Fruit fly (Drosophila melanogaster) ovary, adult (tissue): ENCODE results near the gene CG13771.
A peak's percentile ranks its signal among the peaks of the same experiment; 100 is the strongest.

Experiments used
- CG17801 ChIP-seq: fragments of 200-800 bp; optimal IDR thresholded peaks from 2 replicates; lab custom pipeline; 2019; ENCODE audit warnings: missing biosample characterization, mild to moderate bottlenecking, missing genetic modification characterization, moderate library complexity; ENCODE audit not compliant: partially characterized antibody

CG13771 gene

DNA sequence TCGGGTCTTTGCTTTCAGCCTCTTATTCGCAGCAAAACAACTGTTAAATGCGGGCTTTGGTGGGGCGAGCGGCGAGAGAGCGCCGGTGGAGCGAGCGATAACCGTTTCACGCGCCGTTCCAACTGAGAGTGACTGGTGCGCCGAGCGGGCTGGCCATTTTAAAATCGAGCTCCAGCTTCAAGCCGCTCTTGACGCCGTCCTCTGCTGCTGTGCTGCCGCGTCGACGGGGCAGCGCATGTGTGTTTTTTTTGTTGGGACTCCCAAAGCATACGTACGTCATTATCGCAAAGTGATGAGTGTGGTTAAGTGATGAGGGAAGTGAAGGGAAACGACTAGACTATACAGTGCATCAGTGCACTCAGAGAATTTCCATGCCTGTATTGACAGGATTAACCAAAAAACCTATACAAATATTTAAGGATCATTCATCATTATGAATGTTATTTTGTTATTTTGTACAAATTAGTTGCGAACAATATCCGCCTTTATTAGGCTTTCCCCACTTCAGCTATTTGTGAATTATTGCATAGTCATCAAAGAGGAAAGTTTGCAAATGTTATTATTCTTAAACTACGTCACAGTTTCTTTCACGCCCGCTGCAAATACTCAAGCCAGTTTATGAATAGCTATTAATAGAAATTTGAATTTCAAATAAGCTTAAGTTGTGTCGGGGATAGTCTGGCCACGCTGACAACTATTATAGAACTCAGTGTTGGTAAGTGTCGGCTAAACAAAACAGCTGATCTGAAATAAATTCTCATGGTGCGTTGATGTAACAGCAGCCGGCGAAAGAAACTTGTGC lies 10.0 kb upstream of the CG13771 start, which contains the start of gene Spn27A:
Gene Spn27A (minus strand): TSS at position 137 of the 802 bp plus-strand sequence.
- peak; percentile 76 for TF ChIP-seq CG17801 (GFP tag; lab: Kevin White, UChicago)

DNA sequence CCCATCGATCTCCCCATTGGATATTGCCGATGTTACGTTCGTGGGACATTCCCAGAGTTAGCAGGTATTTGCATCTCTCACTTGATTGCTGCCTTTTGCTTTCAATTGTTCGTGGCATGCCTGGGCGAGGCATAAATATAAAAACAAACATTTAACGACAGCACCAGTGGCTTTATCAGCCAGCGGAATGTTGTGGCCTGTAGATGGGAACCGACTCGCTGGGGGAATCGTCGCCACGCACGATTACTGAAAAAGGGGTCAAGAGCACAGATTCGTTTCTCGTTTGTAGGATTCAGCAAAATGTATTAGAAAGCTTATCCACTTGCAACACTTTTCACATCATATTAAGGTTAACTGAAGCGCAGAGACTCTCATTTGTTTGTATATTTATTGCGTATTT lies 8.0 kb upstream of the CG13771 start:
- TF ChIP-seq CG17801 (GFP tag; lab: Kevin White, UChicago) = no peak

DNA sequence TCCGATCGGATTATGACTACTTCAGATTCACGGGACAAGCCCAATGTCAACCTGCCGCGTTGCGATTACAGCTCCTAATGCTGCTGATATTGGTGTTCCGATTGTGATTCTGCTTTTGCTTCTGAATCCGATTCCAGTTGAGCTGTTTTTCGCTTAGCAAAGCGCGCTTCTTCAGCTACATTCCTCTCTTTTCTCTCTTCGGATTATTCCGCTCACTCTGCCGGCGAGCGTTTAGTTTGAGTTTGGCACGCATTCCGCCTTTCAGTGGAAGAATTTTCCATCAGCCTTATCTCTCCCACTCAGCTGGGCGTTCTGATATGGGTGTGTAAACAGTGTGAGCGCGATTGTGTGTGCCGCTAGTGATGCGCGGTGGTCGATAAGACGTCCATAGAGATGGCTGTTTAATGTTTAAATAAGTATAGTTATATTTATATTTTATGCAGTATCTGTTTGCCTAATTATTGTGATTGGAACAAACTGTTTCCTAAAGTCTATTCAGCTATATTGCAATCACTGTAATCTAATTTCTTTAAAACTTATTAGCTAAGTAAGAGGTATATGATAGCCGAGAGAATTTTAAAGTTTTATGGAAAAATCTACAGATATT lies 4.4 kb upstream of the CG13771 start, which contains the start of gene Galt:
Gene Galt (minus strand): TSS at position 315 of the 607 bp plus-strand sequence.
- TF ChIP-seq CG17801 (GFP tag; lab: Kevin White, UChicago) = peak; percentile 39

DNA sequence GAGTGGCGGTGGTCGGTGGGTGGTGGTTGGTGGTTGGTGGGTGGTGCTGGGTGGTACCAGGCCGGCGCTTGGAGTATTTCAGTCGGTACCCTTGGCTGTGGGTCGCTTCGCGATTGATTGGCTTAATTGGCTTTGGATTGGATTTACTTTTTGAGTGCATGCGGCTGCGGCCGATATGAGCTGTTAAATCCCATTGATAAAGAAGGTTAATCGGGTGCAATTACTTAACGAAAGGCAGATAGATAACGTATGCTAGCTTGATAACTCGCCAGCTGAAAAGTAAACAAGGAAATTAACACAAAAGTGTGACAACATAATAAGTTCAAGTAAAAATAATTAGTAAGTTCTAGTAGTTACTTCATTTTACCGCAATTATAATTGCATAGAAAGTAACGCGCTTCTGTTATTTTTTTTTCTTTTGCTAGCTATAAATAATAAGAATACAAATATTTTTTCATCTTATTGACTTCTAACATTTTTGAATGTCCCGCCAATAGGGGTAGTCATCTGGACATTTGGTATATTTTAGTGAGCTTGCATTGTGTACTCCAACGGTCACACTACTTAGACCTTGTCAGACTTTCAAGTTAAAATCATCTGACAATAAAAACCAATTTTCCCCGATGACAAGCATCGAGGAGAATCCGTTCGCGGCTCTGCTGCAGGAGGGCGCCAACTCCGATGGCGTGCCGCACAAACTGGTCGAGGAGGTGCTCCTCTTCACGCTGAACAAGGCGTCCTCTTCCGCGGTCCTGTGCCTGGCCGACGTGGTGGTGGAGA lies 5.3 kb downstream of the CG13771 start, which contains the start of the genes CG31636 and Ube4A:
Gene CG31636 (minus strand): TSS at position 184 of the 780 bp plus-strand sequence.
Gene Ube4A (plus strand): TSS at position 549 of the 780 bp plus-strand sequence.
- no peak for TF ChIP-seq CG17801 (GFP tag; lab: Kevin White, UChicago)

DNA sequence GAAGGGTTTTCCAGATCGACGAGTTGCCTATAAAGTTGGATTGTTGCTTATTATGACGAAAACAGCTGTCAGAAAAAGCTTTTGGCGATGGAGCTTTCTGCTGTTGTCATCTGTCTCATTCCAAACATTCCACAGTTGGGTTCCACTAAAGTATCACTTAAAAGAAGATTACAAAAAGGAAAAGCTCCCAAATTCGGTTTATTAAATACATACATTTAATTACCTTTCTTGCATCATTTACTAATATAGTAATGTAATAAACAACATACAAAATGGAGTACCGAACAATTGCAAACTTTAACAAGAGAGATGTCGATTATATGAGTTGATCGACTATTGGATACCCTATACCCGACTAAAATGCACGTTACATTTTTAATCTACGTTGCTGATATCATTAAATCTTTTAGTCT lies 7.1 kb downstream of the CG13771 start, which contains the start of gene CG31633:
Gene CG31633 (minus strand): TSS at position 58 of the 413 bp plus-strand sequence.
- TF ChIP-seq CG17801 (GFP tag; lab: Kevin White, UChicago) = no peak

DNA sequence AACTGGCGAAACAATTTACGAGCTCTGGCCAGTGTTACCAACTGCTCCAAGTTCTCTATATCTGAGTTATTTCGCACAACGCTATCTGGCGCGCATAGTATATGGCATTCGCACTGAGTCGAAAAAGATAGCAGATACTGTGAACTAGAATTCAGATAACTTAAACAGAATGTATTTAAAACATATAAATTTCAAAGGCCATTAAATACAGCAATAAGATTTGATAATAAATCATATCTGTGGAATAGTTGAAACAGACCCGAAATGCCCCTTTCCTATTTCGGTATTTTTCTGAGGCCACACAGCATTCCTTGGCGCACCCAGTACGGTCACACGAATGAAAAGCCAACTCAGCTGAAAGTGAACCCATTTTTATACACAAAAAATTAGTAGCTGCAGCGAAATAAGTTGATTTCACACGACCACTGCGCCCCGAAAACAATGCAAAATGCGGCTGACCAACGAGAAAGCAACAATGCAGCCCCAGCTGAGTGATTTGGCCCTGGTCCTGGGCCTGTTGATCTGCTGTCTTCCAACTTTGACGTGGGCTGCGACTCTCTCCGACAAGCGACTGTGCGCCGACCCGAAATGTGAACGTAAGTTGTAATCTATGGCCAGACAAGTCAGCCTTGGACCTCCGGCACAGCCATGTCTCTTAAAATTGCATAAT lies 14.2 kb downstream of the CG13771 start, which contains the start of the genes CG31635 and Tango1:
Gene CG31635 (minus strand): TSS at position 30 of the 670 bp plus-strand sequence.
Gene Tango1 (plus strand): TSS at position 304 of the 670 bp plus-strand sequence.
- no peak for TF ChIP-seq CG17801 (GFP tag; lab: Kevin White, UChicago)

DNA sequence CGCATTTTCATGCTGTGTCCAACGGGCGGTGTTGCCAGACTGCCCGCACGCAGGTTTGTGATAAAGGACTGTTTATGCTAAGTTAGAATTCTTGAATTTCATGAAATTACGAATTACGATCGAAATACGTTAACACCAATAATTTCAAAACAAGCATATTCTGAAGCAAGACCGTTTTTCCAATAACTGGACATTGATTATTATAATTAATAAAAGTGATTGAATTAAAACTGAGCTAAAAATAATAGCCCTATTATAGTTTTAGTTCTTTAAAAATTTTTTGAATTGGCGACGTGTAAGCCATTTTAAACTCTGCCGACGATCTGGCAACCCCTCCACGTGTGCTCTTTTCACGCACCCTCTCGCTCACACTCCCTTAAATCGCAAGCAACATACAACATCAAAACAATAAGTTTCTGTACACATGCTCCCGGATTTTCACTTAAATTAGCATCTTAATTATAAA lies 15.2 kb downstream of the CG13771 start:
- TF ChIP-seq CG17801 (GFP tag; lab: Kevin White, UChicago) = peak; percentile 90

DNA sequence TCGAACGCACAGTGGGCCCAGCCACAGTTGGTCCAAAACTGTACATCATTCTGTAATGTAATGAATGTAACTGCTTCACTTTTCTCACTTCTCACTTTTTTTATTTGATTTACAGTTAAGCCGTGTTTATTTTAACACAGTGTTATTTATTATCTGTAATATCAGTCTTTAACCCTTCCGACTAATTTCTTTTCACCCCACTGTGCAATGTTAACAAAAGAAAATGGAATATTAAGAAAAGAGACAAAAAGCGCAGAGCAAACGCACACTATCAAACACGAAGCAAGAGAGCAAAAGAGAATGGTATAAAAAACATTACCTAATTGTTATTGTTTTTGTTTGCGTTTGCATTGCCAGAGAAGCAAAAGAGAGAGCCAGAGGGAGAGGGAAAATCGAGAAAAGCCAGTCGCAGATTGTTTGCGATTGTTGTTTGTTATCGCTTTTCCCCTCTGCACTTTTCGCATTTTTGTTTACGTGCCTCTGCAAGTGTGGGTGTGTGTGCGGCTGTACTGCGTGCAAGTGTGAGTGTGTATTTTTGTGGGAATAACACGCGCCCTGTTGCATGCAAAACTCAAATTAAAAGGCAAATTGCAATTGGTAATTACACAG lies 16.2 kb downstream of the CG13771 start:
- TF ChIP-seq CG17801 (GFP tag; lab: Kevin White, UChicago) = peak; percentile 92

DNA sequence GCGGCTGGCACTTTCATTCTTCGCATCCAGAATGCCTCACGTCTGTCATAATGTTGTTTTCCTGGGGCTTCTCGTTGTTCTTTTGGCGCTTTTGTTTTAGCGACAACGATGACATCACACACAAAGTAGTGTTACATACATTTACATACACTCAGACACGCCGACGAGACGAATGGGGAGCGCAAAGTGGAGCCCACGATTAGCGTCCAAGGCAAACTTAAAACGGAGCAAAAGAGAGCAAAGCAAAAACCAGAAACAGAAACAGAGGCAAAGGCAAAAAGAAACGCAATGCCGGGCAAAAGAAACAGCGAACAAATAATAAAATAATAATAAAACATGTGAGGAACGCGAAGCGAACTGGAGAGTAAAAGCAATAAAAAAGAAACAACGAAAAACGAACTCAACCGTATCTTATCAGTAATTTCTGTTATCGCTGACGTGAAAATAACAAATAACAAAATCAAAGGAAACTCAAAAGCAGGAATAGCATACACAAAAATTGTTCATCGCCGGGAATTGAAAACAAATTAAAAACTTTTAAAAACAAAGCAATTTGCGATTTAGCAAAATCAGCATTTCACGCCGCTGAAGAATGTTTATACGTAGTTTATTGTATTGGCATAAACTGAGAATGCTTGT lies 18.9 kb downstream of the CG13771 start:
- peak; percentile 80 for TF ChIP-seq CG17801 (GFP tag; lab: Kevin White, UChicago)

DNA sequence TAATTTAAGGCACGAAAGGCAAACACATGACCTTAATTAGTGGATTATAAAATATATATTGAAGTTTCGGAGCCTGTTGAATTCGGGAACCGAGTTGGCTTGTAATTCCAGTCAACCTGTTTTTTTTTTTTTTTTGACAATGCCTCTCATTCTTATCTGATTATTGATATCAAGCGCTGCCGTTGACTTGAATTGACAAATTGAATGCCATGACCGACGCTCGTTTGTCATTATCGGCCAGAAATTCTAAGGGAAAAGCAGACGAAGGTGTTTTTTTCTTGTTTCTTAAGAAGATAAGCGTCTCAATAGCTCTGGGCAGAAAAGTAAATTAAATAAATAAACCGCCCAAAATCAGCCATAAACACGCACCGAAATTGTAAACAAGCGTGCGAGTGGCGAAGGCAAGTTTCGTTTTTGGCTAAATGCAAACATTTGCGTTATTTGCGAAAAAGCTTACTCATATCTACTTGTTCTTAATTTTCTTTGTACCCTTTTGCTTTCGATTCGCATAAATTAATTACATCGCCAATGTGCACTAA lies 20.1 kb downstream of the CG13771 start:
- no peak for TF ChIP-seq CG17801 (GFP tag; lab: Kevin White, UChicago)

DNA sequence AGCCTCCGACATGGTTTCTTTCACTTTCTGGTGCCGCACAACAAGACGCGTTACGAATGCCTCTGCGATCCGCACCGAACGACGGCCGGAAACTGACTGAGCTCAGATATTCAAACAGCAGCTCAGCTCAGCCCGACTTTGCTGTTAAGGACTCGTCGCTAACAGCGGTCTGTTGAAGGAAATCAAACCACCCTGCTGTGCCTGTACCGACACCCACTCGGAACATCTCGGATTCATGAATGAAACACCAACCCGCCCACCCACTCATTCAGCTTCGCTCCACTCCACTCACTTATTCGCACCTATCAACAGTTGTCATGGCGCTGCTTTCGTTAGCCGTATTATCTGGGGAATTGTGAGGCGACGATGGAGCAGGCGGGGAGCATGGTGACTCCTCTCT lies 31.1 kb downstream of the CG13771 start, which contains the start of gene Oatp26F:
Gene Oatp26F (minus strand): TSS at position 101 of the 400 bp plus-strand sequence.
- no peak for TF ChIP-seq CG17801 (GFP tag; lab: Kevin White, UChicago)

DNA sequence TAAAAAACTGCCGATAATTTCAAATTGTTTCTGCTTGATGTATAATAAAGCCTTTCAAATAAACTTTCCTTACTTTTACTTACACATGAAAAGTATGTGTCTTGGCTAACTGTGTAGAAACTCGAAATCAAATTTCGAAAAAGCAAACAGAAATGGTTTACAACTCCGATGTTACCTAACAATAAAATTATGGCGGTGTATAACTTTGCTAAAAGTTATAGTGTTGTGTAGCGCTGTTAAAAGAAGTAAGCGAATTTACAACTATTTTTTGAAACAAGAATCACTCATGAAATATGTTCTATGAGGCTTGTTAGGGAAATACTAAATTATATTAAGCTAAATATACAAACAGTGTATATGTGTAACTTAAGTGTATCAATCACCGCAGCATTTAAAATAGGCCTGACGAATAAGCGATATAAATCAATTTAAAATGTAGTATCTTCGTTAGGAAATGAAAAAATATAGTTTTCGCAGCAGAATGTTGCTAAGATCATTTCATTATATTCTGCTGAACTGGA lies 40.7 kb downstream of the CG13771 start, which contains the start of gene CG34345:
Gene CG34345 (plus strand): TSS at position 471 of the 521 bp plus-strand sequence.
- no peak for TF ChIP-seq CG17801 (GFP tag; lab: Kevin White, UChicago)
